Fruit fly (Drosophila melanogaster) S2 (cell line): ENCODE measurements around the gene mahe.
A peak's percentile ranks its signal among the peaks of the same experiment; 100 is the strongest.

Source experiments
- CG8478 ChIP-seq: fragments of >200 bp; optimal IDR thresholded peaks from 2 replicates; lab custom pipeline; 2018
- CTCF ChIP-seq, 2 experiments: fragments of >200 bp; optimal IDR thresholded peaks; 2 replicates each; lab custom pipeline; 2018

The mahe gene

DNA sequence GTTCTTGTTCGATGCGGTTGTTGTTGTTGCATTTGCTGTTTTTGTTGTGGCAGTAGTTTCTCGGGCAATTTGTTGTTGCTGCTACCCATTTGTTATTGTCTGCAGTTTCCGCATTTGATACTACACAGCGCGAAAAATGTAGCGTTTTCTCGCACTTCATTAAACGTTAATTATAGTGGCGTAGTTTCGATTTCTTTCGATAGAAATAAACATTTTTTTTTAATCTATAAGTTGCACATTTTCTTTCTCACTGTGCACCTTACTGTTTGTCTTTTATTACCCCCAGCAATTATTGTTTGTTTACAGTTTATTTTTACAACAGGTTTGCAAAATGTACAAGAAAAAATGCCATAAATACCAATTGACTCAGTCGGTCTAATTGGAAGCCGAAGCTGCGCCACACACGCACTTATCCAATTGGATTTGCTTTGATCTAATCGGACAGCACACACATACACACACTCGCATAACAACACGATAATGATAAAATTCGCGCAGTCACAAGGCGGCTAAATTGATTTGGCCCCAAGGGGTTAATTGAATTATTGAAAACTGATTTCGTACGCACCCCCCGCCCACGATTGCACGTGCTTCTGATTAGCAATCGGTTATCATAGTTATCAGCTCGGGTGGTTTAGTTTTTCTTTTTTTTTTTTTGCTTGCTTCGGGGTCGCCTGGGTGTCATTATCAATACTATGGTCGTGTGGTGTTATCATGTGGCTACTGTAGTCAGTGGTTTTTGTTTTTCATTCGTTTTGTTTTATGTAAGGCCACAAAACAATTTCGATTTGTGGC lies 34.8 kb upstream of the mahe start:
- TF ChIP-seq CG8478 (lab: Kevin White, UChicago) (no peak), CTCF (optimal IDR thresholded peaks at IDR 0.05; lab: Kevin White, UChicago) (no peak)

DNA sequence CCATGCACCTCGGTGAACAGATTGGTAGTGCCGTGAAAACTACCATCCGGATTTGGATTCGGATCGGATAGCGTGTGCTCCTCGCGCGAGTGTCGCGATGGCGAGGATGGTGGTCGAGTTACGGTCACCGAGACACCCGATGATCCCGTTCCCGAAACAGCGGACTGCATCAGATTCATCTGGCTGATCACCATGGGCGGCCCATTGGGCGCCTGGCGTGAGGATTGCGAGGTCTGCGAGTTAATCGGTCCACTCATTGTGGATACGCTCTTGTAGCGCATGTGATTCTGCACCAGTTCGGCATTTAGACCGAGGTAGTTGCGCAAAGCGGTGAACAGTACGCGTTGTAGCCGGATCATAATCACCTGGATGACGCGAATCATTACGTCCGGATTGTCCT lies 32.5 kb upstream of the mahe start, which contains the start of gene sn:
TSS of gene sn (plus strand) at position 301 of the 400 bp plus-strand sequence.
- TF ChIP-seq CG8478 (lab: Kevin White, UChicago) (no peak), CTCF (optimal IDR thresholded peaks at IDR 0.05; lab: Kevin White, UChicago) (no peak)

DNA sequence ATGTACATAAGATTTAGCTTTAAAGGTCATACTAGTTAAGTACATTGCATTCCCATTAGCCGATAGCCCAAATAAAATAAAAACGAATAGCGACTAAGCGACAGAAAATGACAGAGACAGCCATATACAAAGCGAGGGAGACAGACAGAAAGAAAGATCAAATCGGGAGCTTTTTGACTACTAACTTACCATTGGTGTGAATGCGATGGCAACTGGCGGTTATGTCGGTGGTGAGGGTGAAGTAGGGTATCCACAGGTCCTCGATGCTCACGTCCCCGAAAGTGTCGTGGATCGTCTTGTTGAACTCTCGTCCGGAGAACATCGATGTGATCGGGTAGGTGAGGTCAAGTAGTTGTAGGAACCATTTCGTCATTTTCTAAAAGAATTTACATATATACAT lies 29.8 kb upstream of the mahe start:
- no peak for TF ChIP-seq CTCF (optimal IDR thresholded peaks at IDR 0.05; lab: Kevin White, UChicago)
- TF ChIP-seq CG8478 (lab: Kevin White, UChicago): no peak

DNA sequence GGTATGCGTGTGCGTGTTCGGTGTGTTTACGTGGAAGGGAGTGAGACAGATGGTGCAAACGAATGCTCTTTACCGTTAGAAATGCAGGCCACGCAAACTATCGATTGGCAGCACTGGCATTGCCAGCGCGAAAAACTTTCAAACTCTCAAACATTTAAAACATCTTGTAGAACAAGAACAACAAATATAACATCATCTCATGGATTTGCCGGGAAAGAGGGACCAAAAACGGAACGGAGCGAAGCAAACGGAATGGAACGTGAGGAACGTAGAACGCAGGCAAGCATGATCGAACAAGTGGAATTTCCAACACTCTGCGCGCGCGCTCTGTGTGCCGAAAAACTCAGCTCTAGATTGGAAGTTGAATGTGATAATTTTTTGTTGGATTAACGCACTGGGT lies 28.3 kb upstream of the mahe start:
- TF ChIP-seq CG8478 (lab: Kevin White, UChicago): no peak
- TF ChIP-seq CTCF (optimal IDR thresholded peaks at IDR 0.05; lab: Kevin White, UChicago): no peak

DNA sequence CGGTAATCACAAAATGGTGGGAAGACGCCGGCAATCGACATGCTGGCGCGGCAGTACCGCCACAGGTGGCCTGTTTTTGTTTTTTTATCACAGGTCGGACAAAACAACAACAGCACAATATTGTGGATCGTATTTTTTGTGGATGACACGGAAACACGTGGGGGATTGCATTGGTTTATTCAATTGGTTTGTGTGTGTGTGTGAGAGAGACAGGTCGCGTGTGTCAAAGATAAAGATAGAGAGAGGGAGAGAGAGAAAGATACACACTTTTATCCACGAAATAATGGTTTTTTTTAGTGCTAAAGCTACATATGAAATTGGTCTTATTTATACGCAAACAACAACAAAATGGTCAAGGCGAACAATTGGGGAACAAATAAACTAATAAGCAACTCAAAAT lies 27.8 kb upstream of the mahe start:
- no peak for TF ChIP-seq CTCF (optimal IDR thresholded peaks at IDR 0.05; lab: Kevin White, UChicago)
- no peak for TF ChIP-seq CG8478 (lab: Kevin White, UChicago)

DNA sequence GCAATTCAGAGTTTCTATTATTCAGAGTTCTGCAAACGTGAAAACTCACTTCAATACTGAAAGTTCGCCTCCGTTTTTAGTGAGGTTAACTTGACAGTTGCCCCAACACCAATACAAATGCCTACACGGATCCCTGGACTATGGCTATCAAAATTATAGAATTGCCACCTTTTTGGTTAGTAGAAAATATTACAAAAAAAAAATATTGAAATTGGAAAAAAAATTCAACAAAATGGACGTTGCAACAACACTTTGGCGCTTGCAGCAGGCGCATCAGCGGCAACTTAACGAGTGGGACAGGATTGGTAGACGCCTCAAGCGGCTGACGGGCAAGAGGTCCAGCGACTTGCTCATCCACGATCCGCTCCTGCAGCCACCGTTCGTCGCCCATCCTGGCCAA lies 24.7 kb upstream of the mahe start, which contains the start of the genes CG15332 and CG15330:
TSS of gene CG15332 (minus strand) at position 101 of the 400 bp plus-strand sequence.
TSS of gene CG15330 (plus strand) at position 175 of the 400 bp plus-strand sequence.
- TF ChIP-seq CTCF (optimal IDR thresholded peaks at IDR 0.05; lab: Kevin White, UChicago): no peak
- TF ChIP-seq CG8478 (lab: Kevin White, UChicago): no peak

DNA sequence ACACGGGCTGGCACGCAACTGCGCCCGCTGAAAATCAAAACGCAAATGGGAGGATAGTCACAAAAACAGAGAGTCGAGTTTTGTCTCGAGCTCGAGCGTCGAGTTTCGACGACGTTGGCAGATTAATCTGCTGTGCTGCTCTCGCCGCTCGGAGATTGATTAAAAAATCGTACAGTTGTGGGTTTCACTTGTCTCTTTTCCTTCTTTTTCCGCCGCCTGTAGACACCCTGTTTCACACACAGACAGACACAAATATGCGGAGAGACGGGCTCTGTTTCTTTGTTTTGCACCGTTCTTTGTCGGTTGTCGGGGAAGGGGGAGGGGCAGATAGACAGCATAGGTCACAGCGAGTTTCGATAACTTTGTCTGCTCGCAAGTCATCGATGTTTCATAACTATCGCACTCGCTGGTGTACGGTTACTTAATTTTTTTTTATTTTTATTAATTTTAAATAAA lies 15.7 kb upstream of the mahe start, which contains the start of gene orion:
TSS of gene orion (minus strand) at position 51 of the 456 bp plus-strand sequence.
- no peak for TF ChIP-seq CTCF (optimal IDR thresholded peaks at IDR 0.05; lab: Kevin White, UChicago)
- no peak for TF ChIP-seq CG8478 (lab: Kevin White, UChicago)

DNA sequence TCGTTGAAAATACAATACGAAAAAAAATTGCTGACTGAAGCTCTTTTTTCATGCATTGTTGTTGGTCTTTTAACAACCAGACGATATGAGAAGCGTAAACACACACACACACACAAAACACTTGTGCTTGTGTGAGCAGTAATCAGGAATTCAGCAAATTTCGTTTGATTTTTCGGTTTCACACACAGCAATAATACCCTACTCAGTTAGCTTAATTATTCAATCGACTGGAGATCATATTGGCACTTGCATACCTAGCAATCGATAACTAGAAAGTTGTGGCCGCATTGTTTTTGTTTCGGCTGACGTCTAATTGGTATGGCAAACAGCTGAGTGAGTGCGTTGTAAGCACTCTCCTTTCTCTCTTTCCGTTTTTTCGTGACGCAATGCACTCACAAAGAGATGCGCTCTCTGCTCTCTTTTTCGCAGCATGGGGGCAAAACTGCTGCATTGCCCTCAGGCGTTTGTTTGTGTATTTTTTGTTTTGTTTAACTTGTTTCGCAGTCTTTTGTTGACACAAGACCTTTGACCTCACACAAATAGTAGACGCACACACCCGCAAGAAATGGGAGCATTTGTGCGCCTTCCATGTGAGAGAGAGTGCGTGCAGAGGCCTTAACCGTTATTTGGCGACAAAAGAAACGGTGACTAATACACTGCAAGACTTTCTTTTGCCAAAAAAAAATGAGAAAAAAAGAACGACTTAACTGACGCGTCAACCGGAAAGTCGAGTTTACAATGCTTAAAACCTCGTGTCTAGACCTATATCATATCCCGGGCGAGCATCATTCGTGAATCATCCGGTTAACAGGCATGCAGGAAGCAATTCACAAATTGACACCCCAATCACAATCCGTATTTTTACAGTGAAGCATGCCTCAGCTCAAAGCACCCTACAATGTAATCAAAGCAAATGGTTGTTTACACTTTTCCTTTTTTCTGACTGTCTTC lies 13.9 kb upstream of the mahe start:
- TF ChIP-seq CG8478 (lab: Kevin White, UChicago) (no peak), CTCF (optimal IDR thresholded peaks at IDR 0.05; lab: Kevin White, UChicago) (no peak)

DNA sequence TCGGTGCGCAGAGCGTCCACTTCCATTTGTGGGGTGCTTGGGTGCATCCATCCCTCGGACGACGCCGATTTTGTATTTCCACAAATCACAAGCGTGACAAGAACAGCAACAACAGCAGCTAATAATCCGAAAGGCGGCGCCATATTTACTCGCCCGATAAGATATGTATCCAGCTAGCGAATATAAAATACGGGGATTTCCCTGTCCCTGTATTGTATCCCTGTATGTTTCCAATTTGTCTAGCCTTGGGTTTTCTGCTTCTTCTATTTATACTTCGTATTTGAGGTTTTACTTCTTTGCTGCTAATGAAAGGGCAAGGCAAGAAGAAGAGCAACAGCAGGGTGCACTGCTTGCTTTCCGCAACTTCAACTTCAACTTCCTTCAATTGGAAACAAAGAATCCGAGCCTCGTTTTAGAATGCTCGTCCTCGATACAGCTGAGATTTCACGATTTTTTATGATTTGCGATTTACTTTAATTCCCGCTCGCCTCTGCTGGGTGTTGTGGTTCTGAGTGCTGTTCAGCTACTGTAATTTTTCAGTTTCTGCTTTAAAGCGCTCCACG lies 13.1 kb upstream of the mahe start:
- TF ChIP-seq CTCF (optimal IDR thresholded peaks at IDR 0.05; lab: Kevin White, UChicago) (no peak), CG8478 (lab: Kevin White, UChicago) (no peak)

DNA sequence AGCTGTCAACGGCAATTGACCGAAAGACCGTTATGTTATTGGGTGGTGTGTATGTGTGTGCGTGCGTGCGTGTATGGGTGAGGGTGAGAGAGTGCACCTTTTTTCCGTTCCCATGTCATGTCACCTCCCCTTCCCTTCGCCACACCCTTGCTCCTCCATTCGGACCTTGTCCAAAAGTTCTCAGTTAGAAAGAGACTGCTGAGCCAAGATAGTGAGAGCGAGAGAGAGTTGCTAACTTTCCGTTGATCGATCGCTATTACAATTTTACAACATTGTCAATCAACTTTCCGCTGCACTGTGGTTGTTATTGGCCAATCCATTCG lies 7.3 kb upstream of the mahe start:
- no peak for TF ChIP-seq CG8478 (lab: Kevin White, UChicago)
- TF ChIP-seq CTCF (optimal IDR thresholded peaks at IDR 0.05; lab: Kevin White, UChicago): no peak

DNA sequence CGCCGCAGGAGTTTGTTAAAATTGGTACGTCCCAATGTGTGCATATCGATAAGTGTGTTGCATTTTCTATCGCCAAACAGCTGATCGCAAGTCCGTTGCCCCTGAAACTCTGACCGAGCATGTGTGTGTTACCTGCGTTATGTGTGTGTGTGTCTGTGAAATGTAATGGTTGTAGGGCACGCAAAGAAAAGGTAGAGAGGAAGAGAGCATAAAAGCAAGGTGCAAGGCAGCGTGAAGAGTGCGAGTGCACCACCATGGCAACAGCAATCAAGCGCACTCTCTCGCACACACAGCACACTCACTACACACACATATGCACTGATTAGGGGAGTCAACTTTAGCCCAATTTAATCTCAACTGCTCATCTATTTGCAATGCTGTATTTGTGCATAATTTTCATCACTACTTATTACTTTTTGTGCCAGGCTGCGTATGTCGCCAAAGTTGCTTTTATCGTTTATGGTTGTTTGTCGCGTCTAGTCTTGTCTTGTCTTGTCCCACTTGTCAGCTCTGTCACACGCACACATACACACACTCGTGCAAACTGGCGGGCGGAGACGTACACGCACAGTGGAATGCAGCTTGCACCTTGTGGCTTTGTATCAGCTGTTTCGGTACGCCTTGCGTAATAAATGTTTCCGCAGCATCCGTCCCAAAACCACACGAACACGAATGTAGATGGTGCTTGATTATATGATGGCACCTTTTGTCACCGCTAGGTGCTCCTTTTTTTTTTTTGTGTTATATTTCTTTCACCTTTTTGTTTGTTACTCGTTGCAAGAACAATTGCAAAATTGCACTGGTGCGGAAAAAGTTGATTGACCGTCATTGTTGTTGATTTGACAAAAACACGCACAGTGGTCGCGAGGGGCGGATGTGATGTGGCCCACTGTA lies 6.7 kb upstream of the mahe start:
- no peak for TF ChIP-seq CTCF (optimal IDR thresholded peaks at IDR 0.05; lab: Kevin White, UChicago)
- no peak for TF ChIP-seq CG8478 (lab: Kevin White, UChicago)

DNA sequence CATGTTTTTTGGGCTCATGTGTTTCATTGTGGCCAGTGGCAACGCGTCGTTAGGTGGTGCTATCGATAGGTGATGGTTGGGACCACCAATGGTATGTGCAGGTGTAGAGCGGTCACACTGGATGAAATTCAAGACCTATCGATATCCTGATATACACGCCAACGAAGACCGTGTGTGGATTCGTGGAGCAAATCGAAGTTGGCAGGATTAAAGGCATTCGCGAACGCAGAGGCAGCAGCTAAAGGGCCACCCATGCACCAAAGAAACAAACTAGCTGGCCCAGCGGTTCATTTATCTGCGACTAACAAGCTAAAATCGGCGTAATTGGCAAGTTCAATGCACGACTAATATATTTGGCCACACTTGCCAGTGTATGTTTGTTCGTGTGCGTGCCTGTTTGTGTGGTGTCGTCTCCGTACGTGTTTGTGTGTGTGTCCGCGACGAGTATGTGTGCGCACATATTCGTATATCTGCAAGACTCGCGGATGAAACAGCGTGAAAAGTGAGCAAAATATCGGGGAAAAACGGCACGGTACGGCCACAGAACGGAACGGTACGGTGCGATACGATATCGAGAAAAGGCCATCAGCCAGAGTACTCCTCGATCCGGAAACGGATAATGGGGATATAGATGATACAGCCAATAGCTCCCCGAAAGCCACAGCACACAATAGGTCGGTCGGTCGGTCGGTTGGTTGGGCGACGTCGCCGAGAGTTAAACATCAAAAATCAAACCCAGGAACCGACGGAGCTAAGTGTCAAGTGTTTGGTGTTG lies 4.8 kb upstream of the mahe start, which contains the start of gene Ubr3:
TSS of gene Ubr3 (plus strand) at position 99 of the 775 bp plus-strand sequence.
- no peak for TF ChIP-seq CTCF (optimal IDR thresholded peaks at IDR 0.05; lab: Kevin White, UChicago)
- TF ChIP-seq CG8478 (lab: Kevin White, UChicago): no peak

DNA sequence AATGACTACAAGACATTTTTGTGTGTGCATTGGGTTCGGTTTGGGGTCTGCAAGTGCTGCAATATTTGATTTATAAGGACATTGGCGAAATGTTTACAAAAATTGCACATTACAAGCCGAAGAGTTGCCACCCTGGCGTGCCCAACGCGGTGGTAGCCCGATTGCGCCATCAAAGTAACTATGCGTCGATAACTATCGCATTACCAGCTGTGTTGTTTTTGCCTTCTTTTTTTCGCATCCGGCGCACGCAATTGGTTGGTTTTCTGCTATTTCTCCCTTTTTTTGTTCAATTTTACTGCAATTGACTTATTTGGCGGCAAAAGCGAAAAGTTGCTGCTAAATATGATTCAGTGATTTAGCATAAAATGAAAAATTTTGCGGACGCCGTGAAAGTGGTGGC lies 3.5 kb upstream of the mahe start, which contains the start of gene RpS14b:
TSS of gene RpS14b (plus strand) at position 220 of the 400 bp plus-strand sequence.
- TF ChIP-seq CTCF (optimal IDR thresholded peaks at IDR 0.05; lab: Kevin White, UChicago) (peak in 1 of 2 experiments; percentile 15), CG8478 (lab: Kevin White, UChicago) (no peak)
